Fruit fly (Drosophila melanogaster) whole organism, embryonic: ENCODE data around the gene XRCC1.

Experiments
- ATbp ChIP-seq: fragments of 200-800 bp; sonication (Bioruptor generic); optimal IDR thresholded peaks from 2 replicates; lab custom pipeline; 2017; ENCODE audit warnings: missing biosample characterization, mild to moderate bottlenecking, missing genetic modification characterization, missing genetic modification reagents
- Atf-2 ChIP-seq: fragments of 200-800 bp; sonication (Bioruptor generic); optimal IDR thresholded peaks from 2 replicates; lab custom pipeline; 2016; ENCODE audit warnings: missing biosample characterization, missing genetic modification characterization
- Atf6 ChIP-seq: fragments of 200-800 bp; sonication (Bioruptor generic); IDR thresholded peaks from 2 replicates; pipeline ENCODE4 v1.3.6; 2022; ENCODE audit warnings: missing biosample characterization, missing genetic modification characterization
- CG10366 ChIP-seq: fragments of 200-800 bp; sonication (Bioruptor generic); IDR thresholded peaks from 2 replicates; pipeline ENCODE4 v1.3.6; 2022; ENCODE audit warnings: missing biosample characterization, missing genetic modification characterization
- CG11456 ChIP-seq: fragments of 200-800 bp; sonication (Bioruptor generic); IDR thresholded peaks from 3 replicates; pipeline ENCODE4 v1.3.6; 2022; ENCODE audit warnings: missing biosample characterization, missing genetic modification characterization
- CG12155 ChIP-seq: fragments of 200-800 bp; sonication (Bioruptor generic); optimal IDR thresholded peaks from 3 replicates; lab custom pipeline; 2016; ENCODE audit warnings: missing biosample characterization, missing genetic modification characterization
- CG13287 ChIP-seq: fragments of 200-800 bp; sonication (Bioruptor generic); IDR thresholded peaks from 2 replicates; pipeline ENCODE4 v1.3.6; 2022; ENCODE audit warnings: missing biosample characterization, missing genetic modification characterization; ENCODE audit not compliant: partially characterized antibody
- CG13894 ChIP-seq: fragments of 200-800 bp; sonication (Bioruptor generic); optimal IDR thresholded peaks from 3 replicates; lab custom pipeline; 2018; ENCODE audit warnings: missing biosample characterization, mild to moderate bottlenecking, missing genetic modification characterization, moderate library complexity
- CG17359 ChIP-seq: fragments of 200-800 bp; sonication (Bioruptor generic); optimal IDR thresholded peaks from 3 replicates; lab custom pipeline; 2018; ENCODE audit warnings: missing biosample characterization, mild to moderate bottlenecking, missing genetic modification characterization, moderate library complexity
- CG18599 ChIP-seq: fragments of 200-800 bp; sonication (Bioruptor generic); optimal IDR thresholded peaks from 3 replicates; lab custom pipeline; 2017; ENCODE audit warnings: missing biosample characterization, missing genetic modification characterization, mild to moderate bottlenecking, moderate library complexity, missing genetic modification reagents
- CG2678 ChIP-seq: fragments of 200-800 bp; sonication (Bioruptor generic); optimal IDR thresholded peaks from 3 replicates; lab custom pipeline; 2019; ENCODE audit warnings: missing biosample characterization, mild to moderate bottlenecking, missing genetic modification characterization, moderate library complexity
- CG3847 ChIP-seq: fragments of 200-800 bp; sonication (Bioruptor generic); IDR thresholded peaks from 2 replicates; pipeline ENCODE4 v1.3.6; 2022; ENCODE audit warnings: missing biosample characterization, missing genetic modification characterization
- CG3995 ChIP-seq: fragments of 200-800 bp; sonication (Bioruptor generic); optimal IDR thresholded peaks from 3 replicates; lab custom pipeline; 2016; ENCODE audit warnings: missing biosample characterization, missing genetic modification characterization
- CG43689 ChIP-seq: fragments of 200-800 bp; sonication (Bioruptor generic); IDR thresholded peaks from 2 replicates; pipeline ENCODE4 v1.3.6; 2022; ENCODE audit warnings: missing biosample characterization, missing genetic modification characterization
- CG5245 ChIP-seq: fragments of 200-800 bp; sonication (Bioruptor generic); optimal IDR thresholded peaks from 3 replicates; lab custom pipeline; 2016; ENCODE audit warnings: missing biosample characterization, missing genetic modification characterization
- CG6254 ChIP-seq: fragments of 200-800 bp; sonication (Bioruptor generic); optimal IDR thresholded peaks from 3 replicates; lab custom pipeline; 2017; ENCODE audit warnings: mild to moderate bottlenecking, missing biosample characterization, missing genetic modification reagents, missing genetic modification characterization
- CG7987 ChIP-seq: fragments of 200-800 bp; sonication (Bioruptor generic); optimal IDR thresholded peaks from 2 replicates; lab custom pipeline; 2018; ENCODE audit warnings: missing biosample characterization, mild to moderate bottlenecking, missing genetic modification characterization, moderate library complexity
- CG8290 ChIP-seq, 3 experiments: fragments of 200-800 bp; sonication (Bioruptor generic); optimal IDR thresholded peaks; 2 replicates each; lab custom pipeline; 2016 to 2019; ENCODE audit warnings: missing biosample characterization in 3 of 3, missing genetic modification characterization in 3 of 3, mild to moderate bottlenecking in 2 of 3, moderate library complexity in 1 of 3
- CTCF ChIP-seq: fragments of 200-800 bp; sonication (Bioruptor generic); optimal IDR thresholded peaks from 2 replicates; lab custom pipeline; 2017; ENCODE audit warnings: missing biosample characterization, mild to moderate bottlenecking, missing genetic modification characterization, moderate library complexity
- Deaf1 ChIP-seq: fragments of 200-800 bp; optimal IDR thresholded peaks from 3 replicates; lab custom pipeline; 2019; ENCODE audit warnings: missing biosample characterization, mild to moderate bottlenecking, missing genetic modification characterization, moderate library complexity
- Dfd ChIP-seq, 2 experiments: fragments of >200 bp; optimal IDR thresholded peaks; 2 replicates each; lab custom pipeline; 2017; ENCODE audit warnings: missing biosample characterization in 2 of 2, missing genetic modification characterization in 2 of 2
- HLHmδ ChIP-seq: fragments of 200-800 bp; sonication (Bioruptor generic); optimal IDR thresholded peaks from 2 replicates; lab custom pipeline; 2018; ENCODE audit warnings: missing biosample characterization, mild to moderate bottlenecking, missing genetic modification characterization, moderate library complexity
- Hr51 ChIP-seq, 2 experiments: fragments of 200-800 bp; sonication (Bioruptor generic); optimal IDR thresholded peaks; 2 replicates in 1 of 2; 3 replicates in 1 of 2; lab custom pipeline; 2016 to 2018; ENCODE audit warnings: missing biosample characterization in 2 of 2, missing genetic modification characterization in 2 of 2, mild to moderate bottlenecking in 1 of 2, moderate library complexity in 1 of 2
- Meics ChIP-seq: fragments of 200-800 bp; sonication (Bioruptor generic); optimal IDR thresholded peaks from 2 replicates; lab custom pipeline; 2017; ENCODE audit warnings: missing biosample characterization, mild to moderate bottlenecking, missing genetic modification characterization
- NFAT ChIP-seq: fragments of 200-800 bp; sonication (Bioruptor generic); IDR thresholded peaks from 2 replicates; pipeline ENCODE4 v1.3.6; 2022; ENCODE audit warnings: missing biosample characterization, missing genetic modification characterization
- Neu2 ChIP-seq: fragments of 200-800 bp; sonication (Bioruptor generic); optimal IDR thresholded peaks from 3 replicates; lab custom pipeline; 2016; ENCODE audit warnings: missing biosample characterization, missing genetic modification characterization, borderline replicate concordance
- Nf-YB ChIP-seq: fragments of 200-800 bp; sonication (Bioruptor generic); optimal IDR thresholded peaks from 3 replicates; lab custom pipeline; 2019; ENCODE audit warnings: missing biosample characterization, mild to moderate bottlenecking, missing genetic modification characterization, moderate library complexity
- PHDP ChIP-seq: fragments of 200-800 bp; sonication (Bioruptor generic); optimal IDR thresholded peaks from 3 replicates; lab custom pipeline; 2018; ENCODE audit warnings: missing biosample characterization, mild to moderate bottlenecking, missing genetic modification characterization, moderate library complexity
- ara ChIP-seq: fragments of 200-800 bp; sonication (Bioruptor generic); IDR thresholded peaks from 2 replicates; pipeline ENCODE4 v1.3.6; 2022; ENCODE audit warnings: missing biosample characterization, missing genetic modification characterization
- ato ChIP-seq: fragments of 200-800 bp; sonication (Bioruptor generic); IDR thresholded peaks from 2 replicates; pipeline ENCODE4 v1.3.6; 2022; ENCODE audit warnings: missing biosample characterization, missing genetic modification characterization; ENCODE audit not compliant: partially characterized antibody
- bsh ChIP-seq, 2 experiments: fragments of 200-800 bp; sonication (Bioruptor generic); optimal IDR thresholded peaks; 2 replicates each; lab custom pipeline; 2017 to 2018; ENCODE audit warnings: mild to moderate bottlenecking in 2 of 2, missing biosample characterization in 2 of 2, missing genetic modification characterization in 2 of 2, moderate library complexity in 1 of 2
- cad ChIP-seq: fragments of >200 bp; optimal IDR thresholded peaks from 2 replicates; lab custom pipeline; 2017; ENCODE audit warnings: missing biosample characterization, missing genetic modification characterization
- dmrt11E ChIP-seq: fragments of 200-800 bp; sonication (Bioruptor generic); optimal IDR thresholded peaks from 3 replicates; lab custom pipeline; 2018; ENCODE audit warnings: missing biosample characterization, mild to moderate bottlenecking, missing genetic modification characterization, moderate library complexity
- fd96Cb ChIP-seq: fragments of 200-800 bp; sonication (Bioruptor generic); optimal IDR thresholded peaks from 2 replicates; lab custom pipeline; 2018; ENCODE audit warnings: missing biosample characterization, mild to moderate bottlenecking, missing genetic modification characterization, moderate library complexity
- gem ChIP-seq: fragments of 200-800 bp; sonication (Bioruptor generic); optimal IDR thresholded peaks from 2 replicates; lab custom pipeline; 2019; ENCODE audit warnings: missing biosample characterization, mild to moderate bottlenecking, missing genetic modification characterization, moderate library complexity
- ham ChIP-seq: fragments of 200-800 bp; sonication (Bioruptor generic); IDR thresholded peaks from 2 replicates; pipeline ENCODE4 v1.3.6; 2022; ENCODE audit warnings: missing biosample characterization, missing genetic modification characterization
- hbn ChIP-seq: fragments of 200-800 bp; sonication (Bioruptor generic); IDR thresholded peaks from 2 replicates; pipeline ENCODE4 v1.3.6; 2022; ENCODE audit warnings: missing biosample characterization, missing genetic modification characterization; ENCODE audit not compliant: partially characterized antibody
- kah ChIP-seq: fragments of 200-800 bp; sonication (Bioruptor generic); optimal IDR thresholded peaks from 2 replicates; lab custom pipeline; 2018; ENCODE audit warnings: missing biosample characterization, mild to moderate bottlenecking, missing genetic modification characterization
- pita ChIP-seq: fragments of 200-800 bp; sonication (Bioruptor generic); optimal IDR thresholded peaks from 2 replicates; lab custom pipeline; 2017; ENCODE audit warnings: missing biosample characterization, mild to moderate bottlenecking, missing genetic modification characterization
- prd ChIP-seq, 3 experiments: fragments of >200 bp in 2 of 3; fragments of 200-800 bp in 1 of 3; sonication (Bioruptor generic) in 1 of 3; optimal IDR thresholded peaks in 2 of 3; IDR thresholded peaks in 1 of 3; 2 replicates in 2 of 3; 3 replicates in 1 of 3; pipeline versions ENCODE4 v1.3.6 to Lab custom; 2017 to 2022; ENCODE audit warnings: missing biosample characterization in 1 of 3, missing genetic modification characterization in 1 of 3
- row ChIP-seq: fragments of 200-800 bp; sonication (Bioruptor generic); IDR thresholded peaks from 3 replicates; pipeline ENCODE4 v1.3.6; 2022; ENCODE audit warnings: missing biosample characterization, missing genetic modification characterization
- salm ChIP-seq: fragments of 200-800 bp; sonication (Bioruptor generic); optimal IDR thresholded peaks from 2 replicates; lab custom pipeline; 2018; ENCODE audit warnings: missing biosample characterization, mild to moderate bottlenecking, missing genetic modification characterization
- scrt ChIP-seq: fragments of 200-800 bp; sonication (Bioruptor generic); optimal IDR thresholded peaks from 2 replicates; lab custom pipeline; 2018; ENCODE audit warnings: missing biosample characterization, mild to moderate bottlenecking, missing genetic modification characterization, moderate library complexity
- sens ChIP-seq: fragments of 200-800 bp; sonication (Bioruptor generic); peaks from one replicate; lab custom pipeline; 2016; ENCODE audit warnings: missing biosample characterization, missing genetic modification characterization
- ssp ChIP-seq: fragments of 200-800 bp; sonication (Bioruptor generic); IDR thresholded peaks from 2 replicates; pipeline ENCODE4 v1.3.6; 2022; ENCODE audit warnings: missing biosample characterization, missing genetic modification characterization
- tgo ChIP-seq: fragments of 200-800 bp; sonication (Bioruptor generic); IDR thresholded peaks from 3 replicates; pipeline ENCODE4 v1.3.6; 2022; ENCODE audit warnings: missing biosample characterization, missing genetic modification characterization
- toy ChIP-seq: fragments of 200-800 bp; sonication (Bioruptor generic); IDR thresholded peaks from 2 replicates; pipeline ENCODE4 v1.3.6; 2022; ENCODE audit warnings: missing biosample characterization, missing genetic modification characterization
- vvl ChIP-seq: fragments of 200-800 bp; sonication (Bioruptor generic); IDR thresholded peaks from 2 replicates; pipeline ENCODE4 v1.3.6; 2022; ENCODE audit warnings: missing biosample characterization, missing genetic modification characterization

The XRCC1 gene

dm6 chrX:5339970-5340369, 10.3 kb downstream of the XRCC1 start, which contains the start of gene SK (continued):
- TF ChIP-seq Nf-YB (no peak), Meics (GFP tag; lab: Kevin White, UChicago) (no peak), CG13894 (tag; lab: Kevin White, UChicago) (peak; percentile 65), dmrt11E (tag; lab: Kevin White, UChicago) (no peak), Atf-2 (GFP tag; lab: Kevin White, UChicago) (no peak), pita (GFP tag; lab: Kevin White, UChicago) (no peak), CG5245 (GFP tag; lab: Kevin White, UChicago) (no peak), CG13287 (peak; percentile 26; the same call in 1 of the 2 replicates), prd (optimal IDR thresholded peaks at IDR 0.05; lab: Kevin White, UChicago) (no peak), prd (GFP tag; IDR thresholded peaks at IDR 0.05; lab: Robert Waterston, UW) (no peak), CG7987 (GFP tag; lab: Kevin White, UChicago) (no peak), NFAT (GFP tag; lab: Robert Waterston, UW) (no peak), ato (peak; percentile 12; the same call in 1 of the 2 replicates), CG3847 (GFP tag; lab: Robert Waterston, UW) (0 out of 2 replicates have a peak, but pooled peaks have one; percentile 21), scrt (peak; percentile 4), Atf6 (GFP tag; lab: Robert Waterston, UW) (no peak), CG3995 (GFP tag; lab: Kevin White, UChicago) (no peak)

- no peak for TF ChIP-seq cad (GFP tag; lab: Kevin White, UChicago)
- no peak for TF ChIP-seq PHDP (tag; lab: Kevin White, UChicago)
- no peak for TF ChIP-seq salm
- peak; percentile 38 for TF ChIP-seq CG2678 (tag; lab: Kevin White, UChicago)
- peak in 1 of 2 experiments; percentile 76 for TF ChIP-seq Dfd (GFP tag; optimal IDR thresholded peaks at IDR 0.05; lab: Kevin White, UChicago)
- TF ChIP-seq bsh (GFP tag; optimal IDR thresholded peaks at IDR 0.05; lab: Kevin White, UChicago), result peak in 1 of 2 experiments; percentile 52
- peak; percentile 33 for TF ChIP-seq CG10366 (GFP tag; lab: Robert Waterston, UW)
- no peak for TF ChIP-seq Deaf1
- no peak for TF ChIP-seq CG8290 (GFP tag; optimal IDR thresholded peaks at IDR 0.05; lab: Kevin White, UChicago)
- TF ChIP-seq CG8290 (tag; optimal IDR thresholded peaks at IDR 0.05; lab: Kevin White, UChicago), result peak in 1 of 2 experiments; percentile 55
- TF ChIP-seq CG17359 (tag; lab: Kevin White, UChicago), result peak; percentile 54
- 0 out of 2 replicates have a peak, but pooled peaks have one; percentile 38 for TF ChIP-seq ara (GFP tag; lab: Robert Waterston, UW)
- no peak for TF ChIP-seq CTCF (GFP tag; lab: Kevin White, UChicago)
- TF ChIP-seq CG6254 (GFP tag; lab: Kevin White, UChicago), result no peak
- peak; percentile 40 for TF ChIP-seq row (GFP tag; lab: Robert Waterston, UW)
- 0 out of 2 replicates have a peak, but pooled peaks have one; percentile 50 for TF ChIP-seq vvl (GFP tag; lab: Robert Waterston, UW)
- peak; percentile 27 for TF ChIP-seq ATbp (GFP tag; lab: Kevin White, UChicago)
- peak; percentile 47 for TF ChIP-seq gem (tag; lab: Kevin White, UChicago)
- TF ChIP-seq Neu2 (GFP tag; lab: Kevin White, UChicago), result no peak
- peak; percentile 41 for TF ChIP-seq fd96Cb (tag; lab: Kevin White, UChicago)
- TF ChIP-seq CG43689, result no peak
- no peak for TF ChIP-seq sens (GFP tag; lab: Kevin White, UChicago)
- peak in 1 of 2 experiments; percentile 23 for TF ChIP-seq Hr51 (GFP tag; optimal IDR thresholded peaks at IDR 0.05; lab: Kevin White, UChicago)
- no peak for TF ChIP-seq toy (GFP tag; lab: Robert Waterston, UW)
- no peak for TF ChIP-seq ham (GFP tag; lab: Robert Waterston, UW)
- TF ChIP-seq CG12155 (GFP tag; lab: Kevin White, UChicago), result no peak
- no peak for TF ChIP-seq kah (GFP tag; lab: Kevin White, UChicago)
- TF ChIP-seq hbn, result no peak
- 0 out of 3 replicates have a peak, but pooled peaks have one; percentile 18 for TF ChIP-seq tgo (GFP tag; lab: Robert Waterston, UW)
- peak; percentile 39 for TF ChIP-seq CG18599 (GFP tag; lab: Kevin White, UChicago)
- TF ChIP-seq CG11456 (GFP tag; lab: Robert Waterston, UW), result 0 out of 3 replicates have a peak, but pooled peaks have one; percentile 46
- TF ChIP-seq HLHmδ (GFP tag; lab: Kevin White, UChicago), result no peak
- peak; percentile 40 for TF ChIP-seq ssp
These were observed 20.4 kb downstream of the XRCC1 start for dm6 chrX:5349899-5350575.
